Worm (Caenorhabditis elegans): ENCODE data around the gene oac-15.

oac-15 gene

ce11 chrV:16163719-16164118, 46.0 kb downstream of the oac-15 start, which contains the start of gene F10A3.12:
Gene F10A3.12 (plus strand): TSS chrV:16164019.
- TF ChIP-seq pes-1 (GFP tag; IDR thresholded peaks at IDR 0.05) (no peak), ceh-36 (tag; optimal IDR thresholded peaks at IDR 0.05) (no peak), hmg-4 (GFP tag; optimal IDR thresholded peaks at IDR 0.05) (no peak), scrt-1 (GFP tag; IDR thresholded peaks at IDR 0.05) (no peak), ceh-13 (GFP tag; optimal IDR thresholded peaks at IDR 0.05) (no peak), hnd-1 (tag; optimal IDR thresholded peaks at IDR 0.05) (no peak), flt-1 (GFP tag; IDR thresholded peaks at IDR 0.05) (no peak), tbx-37 (GFP tag; conservative IDR thresholded peaks at IDR 0.05) (no peak), ets-7 (tag; optimal IDR thresholded peaks at IDR 0.05) (no peak), aly-1 (tag; optimal IDR thresholded peaks at IDR 0.05) (no peak), sea-1 (GFP tag; conservative IDR thresholded peaks at IDR 0.05) (no peak), hmbx-1 (tag; optimal IDR thresholded peaks at IDR 0.05) (no peak), B0310.2 (tag; optimal IDR thresholded peaks at IDR 0.05) (no peak), tbx-11 (GFP tag; IDR thresholded peaks at IDR 0.05) (no peak), F13C5.2 (tag; optimal IDR thresholded peaks at IDR 0.05) (no peak)

- TF ChIP-seq tra-4 (tag; optimal IDR thresholded peaks at IDR 0.05) = no peak
- no peak for TF ChIP-seq pes-1 (GFP tag; IDR thresholded peaks at IDR 0.05)
- TF ChIP-seq F13C5.2 (tag; optimal IDR thresholded peaks at IDR 0.05) = no peak
- TF ChIP-seq flt-1 (GFP tag; IDR thresholded peaks at IDR 0.05) = no peak
- no peak for TF ChIP-seq tbx-37 (GFP tag; conservative IDR thresholded peaks at IDR 0.05)
- no peak for TF ChIP-seq hmbx-1 (tag; optimal IDR thresholded peaks at IDR 0.05)
- TF ChIP-seq sea-1 (GFP tag; conservative IDR thresholded peaks at IDR 0.05) = no peak
- TF ChIP-seq tbx-11 (GFP tag; IDR thresholded peaks at IDR 0.05) = no peak
- TF ChIP-seq hnd-1 (tag; optimal IDR thresholded peaks at IDR 0.05) = no peak
Observed at ce11 chrV:16162124-16162735, 47.5 kb downstream of the oac-15 start, which contains the start of the genes str-109 and F10A3.11. Gene str-109 (minus strand): TSS chrV:16162224. Gene F10A3.11 (plus strand): TSS chrV:16162685.

ce11 chrV:16160087-16160486, 49.6 kb downstream of the oac-15 start:
- TF ChIP-seq hnd-1 (tag; optimal IDR thresholded peaks at IDR 0.05) (no peak), ama-1 (optimal IDR thresholded peaks at IDR 0.05) (no peak), hmg-4 (GFP tag; optimal IDR thresholded peaks at IDR 0.05) (no peak), ceh-13 (GFP tag; optimal IDR thresholded peaks at IDR 0.05) (no peak), ceh-36 (tag; optimal IDR thresholded peaks at IDR 0.05) (no peak), tra-4 (tag; optimal IDR thresholded peaks at IDR 0.05) (no peak), pes-1 (GFP tag; IDR thresholded peaks at IDR 0.05) (no peak), F13C5.2 (tag; optimal IDR thresholded peaks at IDR 0.05) (no peak)

- TF ChIP-seq sea-1 (GFP tag; conservative IDR thresholded peaks at IDR 0.05) (no peak), ceh-13 (GFP tag; optimal IDR thresholded peaks at IDR 0.05) (no peak), B0310.2 (tag; optimal IDR thresholded peaks at IDR 0.05) (no peak), ets-7 (tag; optimal IDR thresholded peaks at IDR 0.05) (no peak), pes-1 (GFP tag; IDR thresholded peaks at IDR 0.05) (no peak), ama-1 (optimal IDR thresholded peaks at IDR 0.05) (no peak), hnd-1 (tag; optimal IDR thresholded peaks at IDR 0.05) (no peak), tra-4 (tag; optimal IDR thresholded peaks at IDR 0.05) (no peak), tbx-11 (GFP tag; IDR thresholded peaks at IDR 0.05) (no peak), ceh-36 (tag; optimal IDR thresholded peaks at IDR 0.05) (no peak), F13C5.2 (tag; optimal IDR thresholded peaks at IDR 0.05) (no peak), tbx-37 (GFP tag; conservative IDR thresholded peaks at IDR 0.05) (no peak), aly-1 (tag; optimal IDR thresholded peaks at IDR 0.05) (no peak), flt-1 (GFP tag; IDR thresholded peaks at IDR 0.05) (no peak), hmbx-1 (tag; optimal IDR thresholded peaks at IDR 0.05) (no peak), scrt-1 (GFP tag; IDR thresholded peaks at IDR 0.05) (no peak), hmg-4 (GFP tag; optimal IDR thresholded peaks at IDR 0.05) (no peak)
Observed at ce11 chrV:16159594-16159993, 50.1 kb downstream of the oac-15 start, which contains the start of gene F10A3.17. Gene F10A3.17 (minus strand): TSS chrV:16159694.

ce11 chrV:16158391-16158790, 51.3 kb downstream of the oac-15 start, which contains the start of gene str-99:
Gene str-99 (minus strand): TSS chrV:16158491.
- TF ChIP-seq ama-1 (optimal IDR thresholded peaks at IDR 0.05) (no peak), hmbx-1 (tag; optimal IDR thresholded peaks at IDR 0.05) (no peak), pes-1 (GFP tag; IDR thresholded peaks at IDR 0.05) (no peak), flt-1 (GFP tag; IDR thresholded peaks at IDR 0.05) (no peak), scrt-1 (GFP tag; IDR thresholded peaks at IDR 0.05) (no peak), tra-4 (tag; optimal IDR thresholded peaks at IDR 0.05) (no peak), ceh-36 (tag; optimal IDR thresholded peaks at IDR 0.05) (no peak), hmg-4 (GFP tag; optimal IDR thresholded peaks at IDR 0.05) (no peak), tbx-37 (GFP tag; conservative IDR thresholded peaks at IDR 0.05) (no peak), tbx-11 (GFP tag; IDR thresholded peaks at IDR 0.05) (no peak), F13C5.2 (tag; optimal IDR thresholded peaks at IDR 0.05) (no peak)

Data from whole organism, early embryonic.